Worm (Caenorhabditis elegans) whole organism, L4/young adult: ENCODE results near the gene F14H3.4.
"Not testable (repeated sequence)": the region's sequence is repeated elsewhere in the genome, so short reads cannot be mapped to it uniquely, and the experiment has no call there.

Experiments
- W03F9.2 ChIP-seq: fragments of 150-350 bp; optimal IDR thresholded peaks from 2 replicates; lab custom pipeline; 2014; ENCODE audit warnings: missing biosample characterization, missing genetic modification characterization
- dao-5 ChIP-seq: sonication (generic microtip); optimal IDR thresholded peaks from 2 replicates; lab custom pipeline; 2016; ENCODE audit warnings: missing genotype, missing genetic modification characterization, moderate library complexity, missing compliant biosample characterization
- him-1 ChIP-seq: sonication (generic microtip); optimal IDR thresholded peaks from 2 replicates; lab custom pipeline; 2016; ENCODE audit warnings: missing genotype, missing genetic modification reagents, missing genetic modification characterization, missing compliant biosample characterization

F14H3.4 gene

DNA sequence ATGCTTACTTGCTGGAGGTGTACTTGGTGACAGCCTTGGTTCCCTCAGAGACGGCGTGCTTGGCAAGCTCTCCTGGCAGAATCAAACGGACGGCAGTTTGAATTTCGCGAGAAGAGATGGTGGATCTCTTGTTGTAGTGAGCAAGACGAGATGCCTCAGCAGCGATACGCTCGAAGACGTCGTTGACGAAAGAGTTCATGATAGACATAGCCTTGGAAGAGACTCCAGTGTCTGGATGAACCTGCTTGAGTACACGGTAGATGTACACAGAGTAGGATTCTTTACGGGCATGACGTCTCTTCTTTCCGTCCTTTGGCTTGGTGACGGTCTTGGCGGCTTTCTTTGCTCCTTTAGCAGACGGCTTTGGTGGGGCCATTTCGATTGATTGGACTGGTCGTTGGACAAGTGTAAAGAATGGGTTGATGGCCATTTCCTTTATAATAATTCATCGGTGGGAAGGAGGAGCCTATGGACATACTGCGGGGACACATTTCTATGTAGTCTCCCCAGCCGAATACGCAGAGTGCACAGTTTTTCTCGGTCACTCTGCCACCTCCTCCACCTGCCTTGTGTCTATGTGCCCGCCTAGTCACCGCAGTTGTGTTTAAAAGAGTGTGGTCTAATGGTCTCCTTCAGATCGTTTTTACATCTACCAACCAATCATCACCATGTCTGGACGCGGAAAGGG lies 14.6 kb downstream of the F14H3.4 start, which contains the start of the genes his-4 and his-3:
Gene his-4 (minus strand): TSS at position 376 of the 688 bp plus-strand sequence.
Gene his-3 (plus strand): TSS at position 669 of the 688 bp plus-strand sequence.
- TF ChIP-seq him-1 (tag; lab: Kevin White, UChicago); dao-5 (tag; lab: Kevin White, UChicago); W03F9.2: not testable (repeated sequence)

DNA sequence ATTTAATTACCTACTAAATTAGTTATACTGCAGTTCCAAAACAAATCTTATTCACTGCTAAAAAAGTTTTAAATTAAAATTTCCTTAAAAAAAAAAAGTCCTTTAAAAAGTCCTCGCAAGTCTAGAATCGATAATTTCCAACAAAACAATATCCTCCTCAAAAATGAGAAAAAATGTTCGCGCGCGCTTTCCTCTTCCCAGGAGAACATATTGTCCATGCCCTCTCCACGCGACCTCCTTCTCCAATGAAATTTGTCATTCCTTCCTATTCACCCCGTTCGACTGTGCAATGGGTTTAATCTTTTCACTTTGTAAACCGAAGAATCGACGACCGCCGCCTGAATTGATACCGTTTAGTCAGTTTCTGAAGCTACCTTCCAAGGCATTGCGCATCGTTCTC lies 18.7 kb downstream of the F14H3.4 start, which contains the start of gene T10C6.10:
Gene T10C6.10 (plus strand): TSS at position 248 of the 400 bp plus-strand sequence.
- TF ChIP-seq dao-5 (tag; lab: Kevin White, UChicago) (no peak), him-1 (tag; lab: Kevin White, UChicago) (no peak), W03F9.2 (no peak)

DNA sequence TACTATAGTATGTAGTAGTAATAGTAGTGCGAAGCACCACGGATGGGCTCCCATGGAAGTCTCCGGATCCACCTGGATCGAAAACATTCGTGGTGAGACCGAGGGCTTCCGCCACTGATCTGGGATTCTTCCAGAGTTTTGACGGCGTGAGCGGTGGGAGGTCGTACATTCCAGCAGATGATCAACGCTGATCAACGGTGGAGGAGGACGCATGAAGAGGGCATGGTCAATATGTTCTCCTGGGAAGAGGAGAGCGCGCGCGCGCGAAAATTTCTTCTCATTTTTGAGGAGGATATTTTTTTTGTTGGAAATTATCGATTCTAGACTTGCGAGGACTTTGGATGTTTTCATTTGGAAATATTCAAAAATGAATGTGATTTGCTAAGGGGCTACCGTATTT lies 21.4 kb downstream of the F14H3.4 start:
- no peak for TF ChIP-seq W03F9.2
- TF ChIP-seq dao-5 (tag; lab: Kevin White, UChicago): no peak
- no peak for TF ChIP-seq him-1 (tag; lab: Kevin White, UChicago)

DNA sequence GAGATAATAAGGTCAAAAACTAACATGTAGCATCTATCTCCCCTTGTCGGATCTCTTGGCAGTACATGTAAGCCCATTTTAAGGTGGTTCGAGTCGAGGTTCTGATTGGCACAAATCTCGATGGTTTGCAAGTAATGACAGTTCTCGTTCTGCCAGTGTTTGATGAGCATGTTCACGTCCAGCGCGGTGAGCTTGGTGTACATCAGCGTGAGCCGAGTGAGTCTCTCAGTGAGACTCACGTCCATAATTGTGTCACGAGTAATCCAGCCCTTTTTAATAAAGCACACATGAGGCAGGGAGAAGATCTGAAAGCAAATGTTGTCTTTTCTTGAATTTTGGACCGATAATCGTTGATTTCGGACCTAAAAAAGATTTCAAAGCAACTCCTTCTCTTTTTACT lies 22.1 kb downstream of the F14H3.4 start, which contains the start of gene T10C6.16:
Gene T10C6.16 (minus strand): TSS at position 245 of the 400 bp plus-strand sequence.
- TF ChIP-seq dao-5 (tag; lab: Kevin White, UChicago) (no peak), him-1 (tag; lab: Kevin White, UChicago) (no peak), W03F9.2 (no peak)

DNA sequence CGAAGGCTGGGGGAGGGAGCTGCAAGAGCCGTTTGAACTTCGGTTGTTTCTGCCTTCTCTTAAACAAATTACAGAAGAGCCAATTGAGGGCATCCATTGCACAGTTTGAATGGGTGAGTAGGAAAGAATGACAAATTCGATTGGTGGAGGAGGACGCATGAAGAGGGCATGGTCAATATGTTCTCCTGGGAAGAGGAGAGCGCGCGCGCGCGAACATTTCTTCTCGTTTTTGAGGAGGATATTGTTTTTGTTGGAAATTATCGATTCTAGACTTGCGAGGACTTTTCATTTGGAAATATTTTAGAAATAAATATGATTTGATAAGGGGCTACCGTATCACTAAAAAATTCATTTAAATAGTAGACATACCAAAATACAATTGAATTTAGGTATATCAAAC lies 23.3 kb downstream of the F14H3.4 start, which contains the start of gene T10C6.7:
Gene T10C6.7 (minus strand): TSS at position 143 of the 400 bp plus-strand sequence.
- no peak for TF ChIP-seq him-1 (tag; lab: Kevin White, UChicago)
- no peak for TF ChIP-seq W03F9.2
- TF ChIP-seq dao-5 (tag; lab: Kevin White, UChicago): no peak

DNA sequence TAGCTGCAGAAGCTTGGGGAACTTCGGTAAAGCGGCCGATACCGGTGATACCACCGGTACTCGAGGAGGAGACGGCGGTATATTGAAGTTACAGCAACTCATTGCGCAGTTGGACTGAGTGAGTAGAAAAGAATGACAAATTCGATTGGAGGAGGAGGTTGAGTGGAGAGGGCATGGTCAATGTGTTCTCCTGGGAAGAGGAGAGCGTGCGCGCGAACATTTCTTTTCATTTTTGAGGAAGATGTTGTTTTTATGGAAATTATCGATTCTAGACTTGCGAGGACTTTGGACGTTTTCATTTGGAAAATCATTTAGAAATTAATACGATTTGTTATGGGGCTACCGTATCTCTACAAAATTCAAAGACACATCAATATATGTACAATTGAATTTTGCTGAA lies 25.6 kb downstream of the F14H3.4 start:
- TF ChIP-seq dao-5 (tag; lab: Kevin White, UChicago) (no peak), W03F9.2 (no peak), him-1 (tag; lab: Kevin White, UChicago) (no peak)

DNA sequence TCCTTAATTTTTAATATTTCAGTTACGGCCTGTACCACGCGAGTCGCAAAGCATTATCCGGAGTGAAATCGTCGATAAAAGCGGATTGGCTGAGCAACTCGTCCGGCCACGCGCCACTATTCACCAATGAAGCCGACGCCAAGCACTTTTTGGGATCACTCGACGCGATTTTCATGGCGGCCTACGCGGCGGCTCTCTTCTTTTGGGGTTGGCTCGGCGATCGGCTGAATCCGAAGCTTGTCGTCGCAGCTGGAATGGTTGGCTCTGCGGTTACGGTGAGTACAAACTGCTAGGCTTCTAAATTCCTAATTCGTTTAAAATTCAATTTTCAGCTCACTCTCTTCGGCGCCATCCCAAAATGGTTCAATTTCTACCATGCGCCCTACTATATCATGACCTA lies 30.0 kb downstream of the F14H3.4 start:
- TF ChIP-seq him-1 (tag; lab: Kevin White, UChicago): no peak

DNA sequence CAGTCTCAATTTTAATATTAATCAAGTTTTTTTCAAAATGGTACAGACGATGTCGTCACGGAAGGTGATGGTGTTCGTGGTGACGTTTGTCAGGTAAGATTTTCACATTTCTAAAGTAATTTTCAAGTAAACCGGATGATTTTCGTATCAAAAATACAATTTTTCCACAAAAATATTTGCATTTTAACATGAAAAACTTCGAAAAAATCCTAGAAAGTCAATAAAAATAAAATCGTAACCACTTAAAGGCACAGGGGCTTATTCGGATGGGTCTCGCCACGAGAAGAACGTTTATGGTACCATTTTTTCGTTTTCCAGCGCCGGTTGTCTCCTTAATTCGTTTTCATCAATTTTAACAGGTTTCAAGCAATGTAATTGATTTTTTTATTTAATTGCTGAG lies 30.6 kb downstream of the F14H3.4 start, which contains the start of gene T10C6.6:
Gene T10C6.6 (plus strand): TSS at position 27 of the 400 bp plus-strand sequence.
- TF ChIP-seq dao-5 (tag; lab: Kevin White, UChicago): no peak
- TF ChIP-seq W03F9.2: no peak
- no peak for TF ChIP-seq him-1 (tag; lab: Kevin White, UChicago)

DNA sequence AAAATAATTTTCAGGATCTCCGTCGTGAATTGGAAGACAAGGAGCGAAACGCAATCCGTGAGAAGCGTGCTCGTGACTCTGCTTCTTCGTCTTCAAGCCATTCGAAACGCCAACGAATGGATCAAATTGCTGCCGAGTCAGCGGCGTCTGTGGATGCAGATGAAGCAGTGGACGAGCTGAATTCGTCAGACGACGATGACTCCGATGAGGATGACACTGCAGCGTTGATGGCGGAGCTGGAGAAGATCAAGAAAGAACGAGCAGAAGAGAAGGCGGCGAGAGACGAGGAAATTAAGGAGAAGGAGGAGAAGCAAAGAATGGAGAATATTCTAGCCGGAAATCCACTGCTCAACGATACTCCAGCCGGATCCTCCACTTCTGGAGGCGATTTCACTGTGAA lies 31.3 kb downstream of the F14H3.4 start:
- no peak for TF ChIP-seq W03F9.2
- no peak for TF ChIP-seq him-1 (tag; lab: Kevin White, UChicago)
- TF ChIP-seq dao-5 (tag; lab: Kevin White, UChicago): no peak

DNA sequence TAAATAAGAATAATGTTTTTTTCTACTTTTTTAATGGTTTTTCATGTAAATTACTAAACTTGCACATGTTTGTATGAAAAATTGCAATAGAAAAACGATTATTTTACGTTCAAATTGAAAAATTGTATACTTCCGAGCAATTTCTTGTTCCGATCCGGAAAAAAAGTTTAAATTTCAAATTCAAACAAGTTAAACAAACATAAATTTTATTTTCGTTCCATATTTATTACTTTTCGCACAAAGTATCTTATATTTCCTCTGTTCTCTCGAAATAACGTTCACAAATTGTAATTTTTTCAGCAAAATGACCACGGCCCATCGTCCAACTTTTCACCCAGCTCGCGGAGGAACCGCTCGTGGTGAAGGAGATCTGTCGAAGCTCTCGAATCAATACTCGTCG lies 31.8 kb downstream of the F14H3.4 start, which contains the start of gene cwc-15:
Gene cwc-15 (plus strand): TSS at position 301 of the 400 bp plus-strand sequence.
- TF ChIP-seq W03F9.2: no peak
- no peak for TF ChIP-seq dao-5 (tag; lab: Kevin White, UChicago)
- no peak for TF ChIP-seq him-1 (tag; lab: Kevin White, UChicago)

DNA sequence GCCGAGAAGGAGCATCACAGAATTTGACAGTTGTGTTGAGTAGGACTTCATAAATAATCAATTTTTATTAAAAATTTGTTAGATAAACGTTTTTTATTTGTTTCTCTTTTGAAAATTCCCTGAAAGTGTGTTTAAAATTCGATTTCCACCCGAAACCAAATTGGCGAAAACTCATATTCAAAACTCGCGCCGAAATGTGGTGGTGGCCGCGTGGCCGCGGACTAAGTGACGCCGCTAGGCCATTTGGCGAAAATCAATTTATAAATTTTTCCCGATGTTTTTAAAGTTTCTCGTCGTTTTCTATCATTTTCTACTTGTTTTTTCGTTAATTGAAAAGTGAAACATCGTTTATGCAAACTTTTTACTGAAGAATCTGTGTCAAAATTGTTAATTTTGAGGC lies 32.3 kb downstream of the F14H3.4 start:
- TF ChIP-seq him-1 (tag; lab: Kevin White, UChicago): no peak
- TF ChIP-seq W03F9.2: no peak
- TF ChIP-seq dao-5 (tag; lab: Kevin White, UChicago): no peak

DNA sequence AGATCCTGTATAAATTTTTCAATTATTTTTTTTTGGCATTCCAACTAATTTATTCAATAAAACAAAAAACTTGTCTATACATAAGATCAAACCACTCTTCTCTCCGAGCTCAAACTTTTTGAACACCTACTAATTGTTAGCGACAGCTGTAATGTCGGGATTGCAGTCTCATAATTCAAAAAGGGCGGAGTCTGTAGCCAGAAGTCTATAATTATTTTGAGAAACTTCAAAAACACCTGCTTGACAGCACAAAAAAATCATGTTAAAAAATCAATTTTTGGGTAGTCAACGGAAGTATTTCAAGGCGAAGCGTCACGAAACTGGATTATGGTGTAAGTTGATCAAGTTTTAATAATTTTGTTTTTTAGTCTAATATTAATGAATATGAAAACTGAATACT lies 34.8 kb downstream of the F14H3.4 start, which contains the start of gene srx-44:
Gene srx-44 (plus strand): TSS at position 301 of the 400 bp plus-strand sequence.
- TF ChIP-seq dao-5 (tag; lab: Kevin White, UChicago): no peak
- TF ChIP-seq him-1 (tag; lab: Kevin White, UChicago): no peak
- TF ChIP-seq W03F9.2: no peak

DNA sequence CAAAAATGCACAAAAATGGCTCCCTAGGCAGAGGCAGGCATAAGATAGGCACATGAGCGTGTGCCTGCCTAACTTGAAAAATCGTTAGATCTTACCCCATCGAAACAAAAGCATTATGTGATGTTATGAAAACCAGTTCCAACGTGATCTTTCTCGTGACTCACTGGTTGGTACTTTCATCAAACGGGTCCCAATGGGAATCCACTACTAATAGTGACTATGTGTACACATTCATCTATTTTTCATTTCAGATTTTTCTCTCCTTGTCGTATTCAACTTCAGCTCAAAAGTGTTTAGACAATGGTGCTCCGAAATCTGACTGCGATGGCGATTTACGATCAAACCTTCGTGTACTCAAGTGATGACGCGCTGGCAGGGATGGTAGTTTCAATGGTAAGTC lies 37.2 kb downstream of the F14H3.4 start, which contains the start of gene srx-43:
Gene srx-43 (plus strand): TSS at position 301 of the 400 bp plus-strand sequence.
- no peak for TF ChIP-seq W03F9.2
- TF ChIP-seq dao-5 (tag; lab: Kevin White, UChicago): no peak
- no peak for TF ChIP-seq him-1 (tag; lab: Kevin White, UChicago)

DNA sequence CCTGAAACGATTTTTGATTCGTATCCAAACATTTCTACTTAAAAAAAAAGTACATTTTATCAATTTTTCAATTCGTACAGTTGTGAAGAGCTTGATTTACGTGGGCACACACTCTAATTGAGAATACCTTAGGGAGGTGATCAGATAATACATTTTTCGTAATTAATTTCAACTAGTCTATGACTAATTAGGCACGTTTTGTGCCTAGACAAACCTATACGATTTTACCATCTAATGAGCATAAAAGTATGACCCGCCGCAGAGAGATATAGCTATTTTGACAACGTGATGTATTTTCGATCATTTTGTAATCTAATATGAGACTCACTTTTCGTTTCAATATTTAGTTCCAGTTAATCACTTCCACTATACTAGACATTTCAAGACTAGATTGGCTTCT lies 37.9 kb downstream of the F14H3.4 start:
- TF ChIP-seq him-1 (tag; lab: Kevin White, UChicago): no peak
- no peak for TF ChIP-seq dao-5 (tag; lab: Kevin White, UChicago)
- no peak for TF ChIP-seq W03F9.2
